Worm (Caenorhabditis elegans) whole organism, young adult: ENCODE measurements around the gene Y102A5C.27.
"Not testable (repeated sequence)": the region's sequence is repeated elsewhere in the genome, so short reads cannot be mapped to it uniquely, and the experiment has no call there.

ENCODE experiments used
- B0019.2 ChIP-seq: fragments of 200-800 bp; sonication (Bioruptor generic); conservative IDR thresholded peaks from 2 replicates; pipeline ENCODE4 v1.3.6; 2022; ENCODE audit warnings: missing genetic modification reagents, missing genetic modification characterization, missing compliant biosample characterization
- F23B12.7 ChIP-seq: sonication (generic microtip); optimal IDR thresholded peaks from 2 replicates; lab custom pipeline; 2017; ENCODE audit warnings: missing genetic modification characterization, mild to moderate bottlenecking, missing compliant biosample characterization, antibody characterized with exemption, moderate library complexity; ENCODE audit not compliant: insufficient read depth
- F33H1.4 ChIP-seq: fragments of 200-800 bp; sonication (Bioruptor generic); IDR thresholded peaks from 2 replicates; pipeline ENCODE4 v1.3.6; 2022; ENCODE audit warnings: missing genetic modification reagents, missing genetic modification characterization, missing compliant biosample characterization
- F39B2.1 ChIP-seq: fragments of 200-800 bp; sonication (Bioruptor generic); IDR thresholded peaks from 2 replicates; pipeline ENCODE4 v1.3.6; 2022; ENCODE audit warnings: missing genetic modification reagents, missing genetic modification characterization, missing compliant biosample characterization
- F49E8.2 ChIP-seq: sonication (generic microtip); optimal IDR thresholded peaks from 3 replicates; lab custom pipeline; 2017; ENCODE audit warnings: missing genetic modification characterization, mild to moderate bottlenecking, missing compliant biosample characterization, antibody characterized with exemption, moderate library complexity; ENCODE audit not compliant: insufficient read depth
- F57C9.4 ChIP-seq: sonication (generic microtip); optimal IDR thresholded peaks from 2 replicates; lab custom pipeline; 2017; ENCODE audit warnings: mild to moderate bottlenecking, missing genetic modification characterization, missing compliant biosample characterization
- K12H6.12 ChIP-seq: fragments of 200-800 bp; sonication (Bioruptor generic); optimal IDR thresholded peaks from 2 replicates; lab custom pipeline; 2018; ENCODE audit warnings: mild to moderate bottlenecking, missing genetic modification characterization, missing compliant biosample characterization
- T07F8.4 ChIP-seq: sonication (generic microtip); optimal IDR thresholded peaks from 2 replicates; lab custom pipeline; 2016; ENCODE audit warnings: mild to moderate bottlenecking, missing genetic modification characterization, moderate library complexity, missing compliant biosample characterization
- bed-1 ChIP-seq: fragments of 200-800 bp; sonication (Bioruptor generic); IDR thresholded peaks from 2 replicates; pipeline ENCODE4 v1.3.6; 2022; ENCODE audit warnings: missing genetic modification reagents, missing genetic modification characterization, missing compliant biosample characterization
- ccch-3 ChIP-seq: fragments of 200-800 bp; sonication (Bioruptor generic); optimal IDR thresholded peaks from 2 replicates; lab custom pipeline; 2018; ENCODE audit warnings: mild to moderate bottlenecking, missing genetic modification characterization, missing compliant biosample characterization
- cebp-2 ChIP-seq: fragments of 200-800 bp; sonication (Bioruptor generic); IDR thresholded peaks from 2 replicates; pipeline ENCODE4 v1.3.6; 2022; ENCODE audit warnings: missing genetic modification characterization, missing compliant biosample characterization
- ceh-40 ChIP-seq: fragments of 200-800 bp; sonication (Bioruptor generic); IDR thresholded peaks from 2 replicates; pipeline ENCODE4 v1.3.6; 2022; ENCODE audit warnings: missing genetic modification characterization, missing compliant biosample characterization
- ceh-91 ChIP-seq: fragments of 200-800 bp; sonication (Bioruptor generic); IDR thresholded peaks from 2 replicates; pipeline ENCODE4 v1.3.6; 2022; ENCODE audit warnings: missing genetic modification reagents, missing genetic modification characterization, missing compliant biosample characterization
- chd-7 ChIP-seq: sonication (generic microtip); optimal IDR thresholded peaks from 2 replicates; lab custom pipeline; 2016; ENCODE audit warnings: mild to moderate bottlenecking, missing genetic modification characterization, moderate library complexity, missing compliant biosample characterization
- dox-1 ChIP-seq: fragments of 200-800 bp; sonication (Bioruptor generic); IDR thresholded peaks from 2 replicates; pipeline ENCODE4 v1.3.6; 2022; ENCODE audit warnings: missing genetic modification reagents, missing genetic modification characterization, missing compliant biosample characterization
- egrh-3 ChIP-seq: fragments of 200-800 bp; sonication (Bioruptor generic); IDR thresholded peaks from 2 replicates; pipeline ENCODE4 v1.3.6; 2022; ENCODE audit warnings: missing genetic modification reagents, missing genetic modification characterization, missing compliant biosample characterization
- gei-17 ChIP-seq: fragments of 200-800 bp; sonication (Bioruptor generic); optimal IDR thresholded peaks from 2 replicates; lab custom pipeline; 2018; ENCODE audit warnings: mild to moderate bottlenecking, missing genetic modification characterization, missing compliant biosample characterization
- hrde-1 ChIP-seq: sonication (generic microtip); optimal IDR thresholded peaks from 2 replicates; lab custom pipeline; 2016; ENCODE audit warnings: missing genetic modification characterization, mild to moderate bottlenecking, missing compliant biosample characterization, moderate library complexity, missing genotype, missing genetic modification reagents, borderline replicate concordance
- lin-26 ChIP-seq: fragments of 200-800 bp; sonication (Bioruptor generic); IDR thresholded peaks from 2 replicates; pipeline ENCODE4 v1.3.6; 2022; ENCODE audit warnings: missing genetic modification reagents, missing genetic modification characterization, missing compliant biosample characterization
- lin-54 ChIP-seq: fragments of 200-800 bp; sonication (Bioruptor generic); optimal IDR thresholded peaks from 2 replicates; lab custom pipeline; 2018; ENCODE audit warnings: mild to moderate bottlenecking, missing genetic modification characterization, missing compliant biosample characterization
- lsl-1 ChIP-seq: fragments of 200-800 bp; sonication (Bioruptor generic); optimal IDR thresholded peaks from 2 replicates; lab custom pipeline; 2018; ENCODE audit warnings: mild to moderate bottlenecking, missing genetic modification characterization, moderate library complexity, missing compliant biosample characterization
- mes-4 ChIP-seq: sonication (generic microtip); optimal IDR thresholded peaks from 2 replicates; lab custom pipeline; 2016; ENCODE audit warnings: missing genotype, missing genetic modification characterization, missing compliant biosample characterization
- nfya-1 ChIP-seq: sonication (generic microtip); optimal IDR thresholded peaks from 2 replicates; lab custom pipeline; 2017; ENCODE audit warnings: antibody characterized with exemption, missing compliant biosample characterization, missing genetic modification characterization, borderline replicate concordance; ENCODE audit not compliant: insufficient read depth
- nfyb-1 ChIP-seq: fragments of 200-800 bp; sonication (Bioruptor generic); IDR thresholded peaks from 2 replicates; pipeline ENCODE4 v1.3.6; 2022; ENCODE audit warnings: missing genetic modification reagents, missing genetic modification characterization, missing compliant biosample characterization
- nhr-179 ChIP-seq: sonication (generic microtip); optimal IDR thresholded peaks from 2 replicates; lab custom pipeline; 2016; ENCODE audit warnings: mild to moderate bottlenecking, missing genetic modification characterization, missing compliant biosample characterization
- nhr-27 ChIP-seq: fragments of 200-800 bp; sonication (Bioruptor generic); optimal IDR thresholded peaks from 2 replicates; lab custom pipeline; 2018; ENCODE audit warnings: mild to moderate bottlenecking, missing genetic modification characterization, moderate library complexity, missing compliant biosample characterization
- nhr-80 ChIP-seq: sonication (generic microtip); optimal IDR thresholded peaks from 2 replicates; lab custom pipeline; 2016; ENCODE audit warnings: missing genetic modification characterization, missing compliant biosample characterization
- nhr-90 ChIP-seq: sonication (generic microtip); optimal IDR thresholded peaks from 2 replicates; lab custom pipeline; 2016; ENCODE audit warnings: missing genotype, mild to moderate bottlenecking, missing genetic modification characterization, missing compliant biosample characterization
- pbrm-1 ChIP-seq: fragments of 200-800 bp; sonication (Bioruptor generic); IDR thresholded peaks from 2 replicates; pipeline ENCODE4 v1.3.6; 2022; ENCODE audit warnings: missing genetic modification reagents, missing genetic modification characterization, missing compliant biosample characterization
- snpc-4 ChIP-seq, 5 experiments: fragments of 150-350 bp in 1 of 5; sonication (generic microtip) in 4 of 5; optimal IDR thresholded peaks; 2 replicates each; lab custom pipeline; 2014 to 2018; ENCODE audit warnings: missing genetic modification characterization in 5 of 5, missing biosample characterization in 3 of 5, antibody characterized with exemption in 2 of 5, mild to moderate bottlenecking in 2 of 5, missing compliant biosample characterization in 2 of 5, missing genotype in 2 of 5, moderate library complexity in 2 of 5, missing genetic modification reagents in 1 of 5
- sptf-2 ChIP-seq: fragments of 200-800 bp; sonication (Bioruptor generic); optimal IDR thresholded peaks from 2 replicates; lab custom pipeline; 2018; ENCODE audit warnings: mild to moderate bottlenecking, missing genetic modification characterization, missing compliant biosample characterization
- tbp1 ChIP-seq: fragments of 200-800 bp; sonication (Bioruptor generic); optimal IDR thresholded peaks from 2 replicates; lab custom pipeline; 2018; ENCODE audit warnings: mild to moderate bottlenecking, missing genetic modification characterization, missing compliant biosample characterization
- tbx-9 ChIP-seq: sonication (generic microtip); optimal IDR thresholded peaks from 2 replicates; lab custom pipeline; 2016; ENCODE audit warnings: borderline replicate concordance, missing genetic modification characterization, inconsistent platforms, missing compliant biosample characterization
- zfh-2 ChIP-seq: fragments of 200-800 bp; sonication (Bioruptor generic); conservative IDR thresholded peaks from 2 replicates; pipeline ENCODE4 v1.3.6; 2022; ENCODE audit warnings: missing genetic modification reagents, missing genetic modification characterization, missing compliant biosample characterization
- ztf-18 ChIP-seq: sonication (generic microtip); optimal IDR thresholded peaks from 2 replicates; lab custom pipeline; 2016; ENCODE audit warnings: missing genotype, mild to moderate bottlenecking, missing genetic modification characterization, missing compliant biosample characterization

Y102A5C.27 gene

ce11 chrV:17026289-17026688 lies 37.8 kb upstream of the Y102A5C.27 start, which contains the start of gene F49H6.15:
F49H6.15 (minus strand) TSS chrV:17026389.
- TF ChIP-seq K12H6.12 (tag; lab: Kevin White, UChicago) (no peak), F57C9.4 (tag; lab: Kevin White, UChicago) (no peak), chd-7 (tag; lab: Kevin White, UChicago) (no peak), tbp1 (GFP tag; lab: Kevin White, UChicago) (no peak), dox-1 (GFP tag; lab: Robert Waterston, UW) (no peak), hrde-1 (tag; lab: Kevin White, UChicago) (no peak), ceh-40 (GFP tag; lab: Robert Waterston, UW) (no peak), nhr-90 (tag; lab: Kevin White, UChicago) (no peak), nhr-27 (tag; lab: Kevin White, UChicago) (no peak), ztf-18 (no peak), bed-1 (GFP tag; lab: Robert Waterston, UW) (no peak), ccch-3 (GFP tag; lab: Kevin White, UChicago) (no peak), cebp-2 (GFP tag; lab: Robert Waterston, UW) (no peak), lin-54 (no peak), F33H1.4 (no peak), F23B12.7 (no peak), mes-4 (tag; lab: Kevin White, UChicago) (no peak), F49E8.2 (tag; lab: Kevin White, UChicago) (no peak), tbx-9 (tag; lab: Kevin White, UChicago) (no peak), lsl-1 (GFP tag; lab: Kevin White, UChicago) (no peak)
- TF ChIP-seq, all 124 proteins: peak for 0

- no peak for TF ChIP-seq lin-54
- TF ChIP-seq gei-17 (GFP tag; lab: Kevin White, UChicago), result no peak
- no peak for TF ChIP-seq F39B2.1 (GFP tag; lab: Robert Waterston, UW)
- TF ChIP-seq bed-1 (GFP tag; lab: Robert Waterston, UW), result no peak
- no peak for TF ChIP-seq nfya-1 (tag; lab: Kevin White, UChicago)
- no peak for TF ChIP-seq zfh-2 (GFP tag; lab: Robert Waterston, UW)
- TF ChIP-seq snpc-4 (GFP tag; optimal IDR thresholded peaks at IDR 0.05; lab: Kevin White, UChicago), result no peak
- TF ChIP-seq snpc-4 (tag; optimal IDR thresholded peaks at IDR 0.05; lab: Kevin White, UChicago), result peak in 1 of 4 experiments; percentile 40
- no peak for TF ChIP-seq ztf-18
- no peak for TF ChIP-seq T07F8.4
- no peak for TF ChIP-seq sptf-2 (GFP tag; lab: Kevin White, UChicago)
- TF ChIP-seq nhr-179 (tag; lab: Kevin White, UChicago), result no peak
- TF ChIP-seq nhr-80 (tag; lab: Kevin White, UChicago), result peak; percentile 37
- TF ChIP-seq B0019.2, result no peak
Observed at ce11 chrV:17022613-17023322, 34.3 kb upstream of the Y102A5C.27 start, which contains the start of the genes F49H6.8 and F49H6.5. F49H6.8 (minus strand) TSS chrV:17022663. F49H6.5 (plus strand) TSS chrV:17023241.

ce11 chrV:17022100-17022499 lies 33.6 kb upstream of the Y102A5C.27 start:
- TF ChIP-seq ceh-91 (GFP tag; lab: Robert Waterston, UW), result 0 out of 2 replicates have a peak, but pooled peaks have one; percentile 15
- TF ChIP-seq pbrm-1 (GFP tag; lab: Robert Waterston, UW), result 0 out of 2 replicates have a peak, but pooled peaks have one; percentile 20
- TF ChIP-seq egrh-3 (GFP tag; lab: Robert Waterston, UW), result peak; percentile 74; the same call in 1 of the 2 replicates
- not testable (repeated sequence) for TF ChIP-seq snpc-4 (GFP tag; optimal IDR thresholded peaks at IDR 0.05; lab: Kevin White, UChicago)
- peak in 1 of 4 experiments; percentile 59 for TF ChIP-seq snpc-4 (tag; optimal IDR thresholded peaks at IDR 0.05; lab: Kevin White, UChicago)
- TF ChIP-seq lin-26 (GFP tag; lab: Robert Waterston, UW), result 0 out of 2 replicates have a peak, but pooled peaks have one; percentile 36
- peak; percentile 90 for TF ChIP-seq zfh-2 (GFP tag; lab: Robert Waterston, UW)
- 0 out of 2 replicates have a peak, but pooled peaks have one; percentile 39 for TF ChIP-seq nfyb-1 (GFP tag; lab: Robert Waterston, UW)
- TF ChIP-seq dox-1 (GFP tag; lab: Robert Waterston, UW), result peak; percentile 39; the same call in 1 of the 2 replicates
